Fruit fly (Drosophila melanogaster) whole organism: ENCODE results near the gene CG12995.

Source experiments
- CG8478 ChIP-seq: fragments of >200 bp; optimal IDR thresholded peaks from 2 replicates; lab custom pipeline; 2018; ENCODE audit warnings: inconsistent platforms
- EcR ChIP-seq, 2 experiments: fragments of >200 bp; optimal IDR thresholded peaks; 2 replicates each; lab custom pipeline; 2017; ENCODE audit warnings: missing biosample characterization in 2 of 2, missing genetic modification characterization in 2 of 2, missing genetic modification reagents in 2 of 2
- pan ChIP-seq: fragments of >200 bp; optimal IDR thresholded peaks from 2 replicates; lab custom pipeline; 2017
- psq ChIP-seq: fragments of >200 bp; optimal IDR thresholded peaks from 2 replicates; lab custom pipeline; 2017
- usp ChIP-seq: fragments of >200 bp; optimal IDR thresholded peaks from 2 replicates; lab custom pipeline; 2017; ENCODE audit warnings: missing biosample characterization, missing genetic modification characterization, mixed read lengths

DNA sequence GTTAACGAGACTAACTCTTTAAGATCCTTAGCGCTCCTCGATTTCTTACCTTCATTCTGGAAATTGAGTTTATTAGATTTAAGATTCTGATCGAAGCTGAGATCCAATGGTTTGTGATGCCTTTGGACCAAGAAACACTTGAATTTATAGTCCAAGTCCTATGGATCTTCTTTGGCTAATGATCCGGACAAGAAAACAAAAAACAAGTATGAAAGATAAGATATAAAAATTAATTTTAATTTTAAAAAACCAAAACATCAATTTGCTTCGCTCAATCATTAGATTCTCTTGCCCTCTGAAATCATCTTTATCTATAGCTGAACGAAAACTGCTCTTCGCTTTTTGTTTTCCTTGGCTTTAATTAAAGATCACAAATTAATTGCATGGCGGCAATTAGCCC is 21.1 kb upstream of the CG12995 start, which contains the start of gene CG10597:
- no peak for TF ChIP-seq psq (lab: Kevin White, UChicago)
- TF ChIP-seq usp (GFP tag; lab: Kevin White, UChicago), result no peak
- no peak for TF ChIP-seq pan (lab: Kevin White, UChicago)
- no peak for TF ChIP-seq CG8478 (lab: Kevin White, UChicago)
- no peak for TF ChIP-seq EcR (GFP tag; optimal IDR thresholded peaks at IDR 0.05; lab: Kevin White, UChicago)
